Worm (Caenorhabditis elegans) whole organism, L1 larva: ENCODE measurements around the gene F41G3.18.

Source experiments
- C04F5.9 ChIP-seq: sonication (generic microtip); optimal IDR thresholded peaks from 2 replicates; lab custom pipeline; 2016; ENCODE audit warnings: missing genetic modification characterization, missing compliant biosample characterization
- C16A3.4 ChIP-seq: fragments of 150-350 bp; optimal IDR thresholded peaks from 2 replicates; lab custom pipeline; 2014; ENCODE audit warnings: missing biosample characterization, missing genetic modification characterization
- F16B12.6 ChIP-seq: fragments of 150-350 bp; optimal IDR thresholded peaks from 2 replicates; lab custom pipeline; 2014; ENCODE audit warnings: missing biosample characterization, missing genetic modification characterization
- aly-2 ChIP-seq: fragments of 150-350 bp; optimal IDR thresholded peaks from 2 replicates; lab custom pipeline; 2014; ENCODE audit warnings: missing biosample characterization, missing genetic modification characterization
- ama-1 ChIP-seq: fragments of 150-350 bp; optimal IDR thresholded peaks from 2 replicates; lab custom pipeline; 2014
- blmp-1 ChIP-seq: fragments of 150-350 bp; optimal IDR thresholded peaks from 2 replicates; lab custom pipeline; 2014; ENCODE audit warnings: missing biosample characterization, missing genetic modification characterization
- ceh-8 ChIP-seq: fragments of 200-800 bp; sonication (Bioruptor generic); optimal IDR thresholded peaks from 2 replicates; lab custom pipeline; 2018; ENCODE audit warnings: mild to moderate bottlenecking, missing genetic modification characterization, moderate library complexity, missing compliant biosample characterization
- ceh-82 ChIP-seq, 3 experiments: fragments of 150-350 bp in 1 of 3; sonication (generic microtip) in 2 of 3; optimal IDR thresholded peaks; 2 replicates each; lab custom pipeline; 2014 to 2017; ENCODE audit warnings: missing biosample characterization in 3 of 3, missing genetic modification characterization in 3 of 3
- ceh-90 ChIP-seq: sonication (generic microtip); optimal IDR thresholded peaks from 2 replicates; lab custom pipeline; 2016; ENCODE audit warnings: missing genetic modification characterization, missing compliant biosample characterization
- ces-1 ChIP-seq: fragments of 150-350 bp; optimal IDR thresholded peaks from 2 replicates; lab custom pipeline; 2014; ENCODE audit warnings: missing biosample characterization, missing genetic modification reagents, missing genetic modification characterization
- dsc-1 ChIP-seq: sonication (generic microtip); optimal IDR thresholded peaks from 2 replicates; lab custom pipeline; 2016; ENCODE audit warnings: mild to moderate bottlenecking, missing genetic modification characterization, missing compliant biosample characterization
- efl-1 ChIP-seq, 4 experiments: fragments of 150-350 bp; optimal IDR thresholded peaks in 3 of 4; peaks in 1 of 4; 1 replicate in 1 of 4; 2 replicates in 3 of 4; lab custom pipeline; 2014; ENCODE audit warnings: missing biosample characterization in 2 of 4, missing genetic modification characterization in 2 of 4, missing genetic modification reagents in 2 of 4
- elt-3 ChIP-seq, 6 experiments: fragments of 150-350 bp in 1 of 6; sonication (generic microtip); optimal IDR thresholded peaks; 2 replicates each; lab custom pipeline; 2017 to 2018; ENCODE audit warnings: missing biosample characterization in 6 of 6, missing genetic modification characterization in 6 of 6, inconsistent platforms in 1 of 6
- ets-5 ChIP-seq: fragments of 200-800 bp; sonication (Bioruptor generic); IDR thresholded peaks from 2 replicates; pipeline ENCODE4 v1.3.6; 2022; ENCODE audit warnings: missing genetic modification characterization, missing compliant biosample characterization
- fkh-4 ChIP-seq: sonication (generic microtip); optimal IDR thresholded peaks from 2 replicates; lab custom pipeline; 2016; ENCODE audit warnings: missing compliant biosample characterization, missing genetic modification characterization, borderline replicate concordance
- fkh-8 ChIP-seq: sonication (generic microtip); optimal IDR thresholded peaks from 2 replicates; lab custom pipeline; 2016; ENCODE audit warnings: mild to moderate bottlenecking, missing genetic modification characterization, missing compliant biosample characterization
- fos-1 ChIP-seq: fragments of 150-350 bp; optimal IDR thresholded peaks from 2 replicates; lab custom pipeline; 2014; ENCODE audit warnings: missing biosample characterization, missing genetic modification characterization
- hlh-17 ChIP-seq: fragments of 200-800 bp; sonication (Bioruptor generic); optimal IDR thresholded peaks from 2 replicates; lab custom pipeline; 2018; ENCODE audit warnings: missing genetic modification characterization, mild to moderate bottlenecking, missing compliant biosample characterization, moderate library complexity, borderline replicate concordance
- hlh-4 ChIP-seq: sonication (generic microtip); optimal IDR thresholded peaks from 2 replicates; lab custom pipeline; 2016; ENCODE audit warnings: mild to moderate bottlenecking, missing genetic modification characterization, missing compliant biosample characterization
- irx-1 ChIP-seq: sonication (generic microtip); optimal IDR thresholded peaks from 2 replicates; lab custom pipeline; 2016; ENCODE audit warnings: missing genetic modification characterization, missing compliant biosample characterization
- isw-1 ChIP-seq: fragments of 200-800 bp; sonication (Bioruptor generic); IDR thresholded peaks from 2 replicates; pipeline ENCODE4 v1.3.6; 2022; ENCODE audit warnings: missing genetic modification characterization, missing compliant biosample characterization
- lin-13 ChIP-seq: fragments of 150-350 bp; optimal IDR thresholded peaks from 2 replicates; lab custom pipeline; 2014; ENCODE audit warnings: missing biosample characterization, missing genetic modification reagents, missing genetic modification characterization
- lin-14 ChIP-seq: fragments of 200-800 bp; sonication (Bioruptor generic); optimal IDR thresholded peaks from 2 replicates; lab custom pipeline; 2018; ENCODE audit warnings: mild to moderate bottlenecking, missing genetic modification characterization, moderate library complexity, missing compliant biosample characterization
- lin-15B ChIP-seq: fragments of 150-350 bp; sonication (generic microtip); optimal IDR thresholded peaks from 3 replicates; lab custom pipeline; 2014; ENCODE audit warnings: missing biosample characterization, missing genetic modification characterization
- lin-35 ChIP-seq, 2 experiments: fragments of 150-350 bp; optimal IDR thresholded peaks; 2 replicates each; lab custom pipeline; 2014; ENCODE audit warnings: missing biosample characterization in 2 of 2, missing genetic modification characterization in 2 of 2, missing genetic modification reagents in 2 of 2
- lir-3 ChIP-seq: sonication (generic microtip); optimal IDR thresholded peaks from 2 replicates; lab custom pipeline; 2016; ENCODE audit warnings: mild to moderate bottlenecking, missing genetic modification characterization, moderate library complexity, missing compliant biosample characterization; ENCODE audit not compliant: poor library complexity
- lsy-2 ChIP-seq, 2 experiments: fragments of 150-350 bp; optimal IDR thresholded peaks; 2 replicates each; lab custom pipeline; 2014; ENCODE audit warnings: missing biosample characterization in 2 of 2, missing genetic modification characterization in 2 of 2
- mab-9 ChIP-seq: fragments of 200-800 bp; sonication (Bioruptor generic); IDR thresholded peaks from 2 replicates; pipeline ENCODE4 v1.3.6; 2022; ENCODE audit warnings: missing genetic modification reagents, missing genetic modification characterization, missing compliant biosample characterization
- mdl-1 ChIP-seq, 2 experiments: fragments of 150-350 bp; optimal IDR thresholded peaks; 2 replicates each; lab custom pipeline; 2014 to 2017; ENCODE audit warnings: missing biosample characterization in 2 of 2, missing genetic modification characterization in 2 of 2, inconsistent platforms in 1 of 2
- mep-1 ChIP-seq: fragments of 150-350 bp; optimal IDR thresholded peaks from 2 replicates; lab custom pipeline; 2014; ENCODE audit warnings: missing biosample characterization, missing genetic modification characterization
- nhr-19 ChIP-seq: fragments of 200-800 bp; sonication (Bioruptor generic); conservative IDR thresholded peaks from 2 replicates; pipeline ENCODE4 v1.3.6; 2022; ENCODE audit warnings: missing genetic modification characterization, missing compliant biosample characterization
- nhr-237 ChIP-seq: fragments of 150-350 bp; optimal IDR thresholded peaks from 2 replicates; lab custom pipeline; 2014; ENCODE audit warnings: missing biosample characterization, missing genetic modification characterization
- nhr-76 ChIP-seq: sonication (generic microtip); optimal IDR thresholded peaks from 2 replicates; lab custom pipeline; 2017; ENCODE audit warnings: missing biosample characterization, missing genetic modification characterization
- nhr-77 ChIP-seq: fragments of 150-350 bp; optimal IDR thresholded peaks from 2 replicates; lab custom pipeline; 2014; ENCODE audit warnings: missing biosample characterization, missing genetic modification characterization
- nhr-84 ChIP-seq: sonication (generic microtip); optimal IDR thresholded peaks from 2 replicates; lab custom pipeline; 2017; ENCODE audit warnings: missing biosample characterization, missing genetic modification characterization
- nhr-85 ChIP-seq: sonication (generic microtip); peaks from one replicate; lab custom pipeline; 2016; ENCODE audit warnings: missing genetic modification characterization, inconsistent platforms, missing compliant biosample characterization
- nhr-90 ChIP-seq: sonication (generic microtip); optimal IDR thresholded peaks from 2 replicates; lab custom pipeline; 2016; ENCODE audit warnings: mild to moderate bottlenecking, missing genetic modification characterization, missing compliant biosample characterization; ENCODE audit not compliant: poor library complexity
- pag-3 ChIP-seq: sonication (generic microtip); optimal IDR thresholded peaks from 2 replicates; lab custom pipeline; 2017; ENCODE audit warnings: missing genetic modification characterization, mild to moderate bottlenecking, missing compliant biosample characterization, antibody characterized with exemption, borderline replicate concordance; ENCODE audit not compliant: insufficient read depth
- pax-3 ChIP-seq: fragments of 200-800 bp; sonication (Bioruptor generic); optimal IDR thresholded peaks from 2 replicates; lab custom pipeline; 2018; ENCODE audit warnings: mild to moderate bottlenecking, missing genetic modification characterization, moderate library complexity, missing compliant biosample characterization
- rnt-1 ChIP-seq: sonication (generic microtip); optimal IDR thresholded peaks from 2 replicates; lab custom pipeline; 2016; ENCODE audit warnings: mild to moderate bottlenecking, missing genetic modification characterization, moderate library complexity, missing compliant biosample characterization
- snu-23 ChIP-seq: sonication (generic microtip); optimal IDR thresholded peaks from 2 replicates; lab custom pipeline; 2016; ENCODE audit warnings: missing genetic modification characterization, missing compliant biosample characterization
- sox-4 ChIP-seq: sonication (generic microtip); optimal IDR thresholded peaks from 2 replicates; lab custom pipeline; 2016; ENCODE audit warnings: missing genetic modification characterization, missing compliant biosample characterization
- sup-37 ChIP-seq: fragments of 200-800 bp; sonication (Bioruptor generic); optimal IDR thresholded peaks from 2 replicates; lab custom pipeline; 2018; ENCODE audit warnings: mild to moderate bottlenecking, missing genetic modification characterization, missing compliant biosample characterization
- swsn-7 ChIP-seq: sonication (generic microtip); optimal IDR thresholded peaks from 2 replicates; lab custom pipeline; 2016; ENCODE audit warnings: missing genetic modification characterization, missing compliant biosample characterization
- tbx-2 ChIP-seq: sonication (generic microtip); optimal IDR thresholded peaks from 2 replicates; lab custom pipeline; 2016; ENCODE audit warnings: missing genetic modification characterization, missing compliant biosample characterization
- unc-62 ChIP-seq: fragments of 150-350 bp; optimal IDR thresholded peaks from 2 replicates; lab custom pipeline; 2014; ENCODE audit warnings: missing biosample characterization, missing genetic modification reagents, missing genetic modification characterization
- unc-86 ChIP-seq: sonication (generic microtip); optimal IDR thresholded peaks from 2 replicates; lab custom pipeline; 2016; ENCODE audit warnings: missing genetic modification characterization, missing compliant biosample characterization
- unc-98 ChIP-seq: fragments of 200-800 bp; sonication (Bioruptor generic); IDR thresholded peaks from 2 replicates; pipeline ENCODE4 v1.3.6; 2022; ENCODE audit warnings: missing genetic modification characterization, missing compliant biosample characterization
- xbp-1 ChIP-seq: sonication (generic microtip); optimal IDR thresholded peaks from 2 replicates; lab custom pipeline; 2016; ENCODE audit warnings: missing genetic modification characterization, missing compliant biosample characterization
- zag-1 ChIP-seq: fragments of 150-350 bp; optimal IDR thresholded peaks from 2 replicates; lab custom pipeline; 2014; ENCODE audit warnings: missing biosample characterization, missing genetic modification characterization
- zip-4 ChIP-seq: fragments of 200-800 bp; sonication (Bioruptor generic); optimal IDR thresholded peaks from 2 replicates; lab custom pipeline; 2018; ENCODE audit warnings: mild to moderate bottlenecking, missing genetic modification characterization, moderate library complexity, missing compliant biosample characterization
- ztf-4 ChIP-seq: fragments of 150-350 bp; optimal IDR thresholded peaks from 2 replicates; lab custom pipeline; 2014; ENCODE audit warnings: missing biosample characterization, missing genetic modification characterization

F41G3.18 gene

DNA sequence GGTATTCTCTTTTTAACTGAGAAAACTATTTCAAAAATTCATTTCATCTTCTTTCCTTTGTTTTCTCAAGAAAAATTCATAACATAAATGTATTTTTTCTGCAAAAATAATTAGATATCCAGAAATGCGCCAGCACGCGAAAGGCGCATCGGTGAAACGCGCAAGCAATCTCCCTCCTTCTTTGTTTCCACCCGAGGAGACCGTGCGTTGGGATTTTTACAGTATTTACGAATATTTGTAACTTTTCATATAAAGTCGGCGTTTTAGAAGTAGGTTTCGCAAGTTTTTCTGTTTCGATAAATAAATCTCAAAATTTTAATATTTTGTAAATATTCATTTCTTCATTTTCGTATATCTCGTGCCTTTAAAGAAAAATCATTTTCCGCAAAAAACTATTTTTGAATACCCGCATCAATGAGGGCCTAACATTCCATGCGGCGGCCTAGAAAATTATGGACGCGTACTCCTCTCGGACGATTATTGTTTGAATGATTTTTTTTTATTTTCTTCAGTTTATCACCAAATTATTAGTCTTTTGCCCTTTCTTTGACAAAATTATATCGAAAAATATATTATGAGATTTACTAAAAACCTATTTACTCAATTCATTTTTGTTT, 8.4 kb downstream of the F41G3.18 start, which contains the start of gene ssup-72 (continued):
- TF ChIP-seq elt-3 (tag; optimal IDR thresholded peaks at IDR 0.05; lab: Kevin White, UChicago) (peak in 2 of 6 experiments; percentile 32 to 47), ceh-8 (GFP tag; lab: Kevin White, UChicago) (no peak), ceh-90 (tag; lab: Kevin White, UChicago) (peak; percentile 86), sup-37 (GFP tag; lab: Kevin White, UChicago) (peak; percentile 45), lsy-2 (tag; optimal IDR thresholded peaks at IDR 0.05; lab: Kevin White, UChicago) (peak; percentile 77 to 79), efl-1 (optimal IDR thresholded peaks at IDR 0.05; lab: Kevin White, UChicago) (peak; percentile 27 to 87), efl-1 (GFP tag; optimal IDR thresholded peaks at IDR 0.05 in 1 of 2; lab: Kevin White, UChicago) (peak; percentile 87 to 98), C04F5.9 (tag; lab: Kevin White, UChicago) (peak; percentile 54), lin-15B (tag; lab: Kevin White, UChicago) (peak; percentile 39), nhr-237 (tag; lab: Kevin White, UChicago) (no peak), swsn-7 (tag; lab: Kevin White, UChicago) (peak; percentile 80), sox-4 (tag; lab: Kevin White, UChicago) (peak; percentile 83), xbp-1 (peak; percentile 78), zip-4 (no peak), blmp-1 (tag; lab: Kevin White, UChicago) (peak; percentile 25), tbx-2 (peak; percentile 84), lin-14 (peak; percentile 84), lin-35 (GFP tag; optimal IDR thresholded peaks at IDR 0.05; lab: Kevin White, UChicago) (peak; percentile 84 to 91), isw-1 (GFP tag; lab: Robert Waterston, UW) (peak; percentile 50), aly-2 (tag; lab: Kevin White, UChicago) (peak; percentile 4), nhr-90 (peak; percentile 87), snu-23 (GFP tag; lab: Kevin White, UChicago) (peak; percentile 84), dsc-1 (tag; lab: Kevin White, UChicago) (peak; percentile 81), nhr-84 (tag; lab: Kevin White, UChicago) (no peak), unc-86 (tag; lab: Kevin White, UChicago) (peak; percentile 77), fkh-8 (tag; lab: Kevin White, UChicago) (peak; percentile 74), lin-13 (peak; percentile 52), mdl-1 (tag; optimal IDR thresholded peaks at IDR 0.05; lab: Kevin White, UChicago) (peak in 1 of 2 experiments; percentile 29), ama-1 (lab: Kevin White, UChicago) (no peak), nhr-19 (GFP tag; lab: Robert Waterston, UW) (peak; percentile 79), pax-3 (tag; lab: Kevin White, UChicago) (peak; percentile 85), nhr-77 (tag; lab: Kevin White, UChicago) (peak; percentile 15), fkh-4 (peak; percentile 86), pag-3 (tag; lab: Kevin White, UChicago) (no peak), ztf-4 (tag; lab: Kevin White, UChicago) (peak; percentile 60), fos-1 (tag; lab: Kevin White, UChicago) (no peak), ces-1 (no peak), F16B12.6 (tag; lab: Kevin White, UChicago) (no peak), hlh-4 (tag; lab: Kevin White, UChicago) (no peak), lir-3 (tag; lab: Kevin White, UChicago) (peak; percentile 94), mab-9 (GFP tag; lab: Robert Waterston, UW) (peak; percentile 69), irx-1 (tag; lab: Kevin White, UChicago) (peak; percentile 82), rnt-1 (tag; lab: Kevin White, UChicago) (peak; percentile 96), hlh-17 (GFP tag; lab: Kevin White, UChicago) (no peak), ets-5 (GFP tag; lab: Robert Waterston, UW) (no peak), ceh-82 (tag; optimal IDR thresholded peaks at IDR 0.05; lab: Kevin White, UChicago) (peak; percentile 18 to 61 (median 24)), nhr-76 (no peak), C16A3.4 (tag; lab: Kevin White, UChicago) (peak; percentile 62), unc-62 (GFP tag; lab: Kevin White, UChicago) (no peak), mep-1 (tag; lab: Kevin White, UChicago) (peak; percentile 84), nhr-85 (tag; lab: Kevin White, UChicago) (peak; percentile 92), unc-98 (GFP tag; lab: Robert Waterston, UW) (no peak), zag-1 (tag; lab: Kevin White, UChicago) (no peak)
